Worm (Caenorhabditis elegans): ENCODE data around the gene T05C12.9.

The T05C12.9 gene

DNA sequence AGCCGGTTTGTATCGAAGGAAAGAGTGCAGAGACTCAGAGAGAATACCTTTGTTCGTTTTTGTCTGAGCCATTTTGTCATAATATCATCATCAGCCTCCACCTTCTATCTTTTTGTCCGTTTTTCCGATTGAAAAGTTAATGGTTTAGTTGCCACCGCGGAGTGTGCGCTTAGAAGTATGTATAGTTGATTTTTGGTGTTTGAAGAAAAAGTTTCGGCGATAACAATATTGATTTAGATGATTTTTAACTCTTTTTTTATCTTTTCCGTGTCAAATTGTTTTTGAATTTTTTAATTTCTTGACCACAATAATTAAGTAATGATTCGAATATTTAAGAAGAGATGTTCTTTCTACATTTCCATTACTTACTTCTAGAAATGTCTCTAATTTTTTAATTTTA lies 12.6 kb upstream of the T05C12.9 start:
- TF ChIP-seq F49E8.2 (tag; optimal IDR thresholded peaks at IDR 0.05; ENCODE audit: insufficient read depth) (no peak), nhr-80 (tag; optimal IDR thresholded peaks at IDR 0.05) (peak; percentile 48), hmg-1.2 (GFP tag; IDR thresholded peaks at IDR 0.05) (no peak), K11D2.4 (GFP tag; IDR thresholded peaks at IDR 0.05) (no peak)

DNA sequence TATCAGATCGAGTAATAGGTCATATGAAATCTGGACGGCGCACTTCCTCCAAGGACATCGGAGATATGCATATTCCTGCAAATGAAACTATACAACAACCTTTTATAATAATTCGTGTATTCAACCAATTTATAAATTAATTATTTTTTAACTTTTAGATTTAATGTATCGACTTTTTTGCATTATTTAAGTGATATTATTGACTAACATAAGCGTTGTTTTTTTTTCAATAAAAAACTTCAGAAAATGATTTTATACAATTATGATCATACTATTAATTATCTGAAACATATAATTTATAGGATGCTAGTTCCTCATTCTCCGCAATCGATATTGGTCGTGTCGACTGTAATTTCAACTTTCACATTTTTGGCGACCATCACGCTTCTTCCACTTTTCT lies 11.0 kb upstream of the T05C12.9 start, which contains the start of gene col-76:
TSS of gene col-76 (plus strand) at position 301 of the 400 bp plus-strand sequence.
- TF ChIP-seq hlh-26 (GFP tag; conservative IDR thresholded peaks at IDR 0.05), result no peak
- TF ChIP-seq let-607 (tag; optimal IDR thresholded peaks at IDR 0.05), result no peak
- TF ChIP-seq let-526 (GFP tag; IDR thresholded peaks at IDR 0.05), result no peak
- TF ChIP-seq lin-54 (GFP tag; optimal IDR thresholded peaks at IDR 0.05), result no peak
- TF ChIP-seq gei-17 (GFP tag; optimal IDR thresholded peaks at IDR 0.05), result no peak
- TF ChIP-seq lir-1 (GFP tag; conservative IDR thresholded peaks at IDR 0.05), result no peak

DNA sequence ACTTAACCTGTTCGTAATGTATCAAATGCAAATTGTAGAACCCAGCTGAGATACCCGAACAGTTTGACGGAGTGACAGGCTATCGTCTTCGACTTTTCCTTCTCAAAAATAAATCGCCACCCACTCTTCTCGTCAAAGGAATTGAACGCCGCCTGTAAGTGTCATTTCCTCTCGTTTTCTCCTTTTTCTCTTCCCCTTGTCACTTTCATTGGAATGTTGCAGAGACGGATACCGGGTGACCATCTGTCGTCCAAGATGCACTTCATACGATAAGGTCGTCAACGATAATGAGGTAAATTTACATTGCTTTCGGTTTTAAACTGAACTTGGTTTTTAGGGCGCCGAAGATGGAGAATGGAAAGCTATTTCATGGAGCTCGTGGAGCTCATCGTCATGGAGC lies 6.8 kb upstream of the T05C12.9 start:
- TF ChIP-seq ceh-27 (GFP tag; optimal IDR thresholded peaks at IDR 0.05), result no peak
- no peak for TF ChIP-seq lin-26 (GFP tag; IDR thresholded peaks at IDR 0.05)
- TF ChIP-seq mes-4 (tag; optimal IDR thresholded peaks at IDR 0.05), result no peak
- TF ChIP-seq repo-1 (tag; optimal IDR thresholded peaks at IDR 0.05), result no peak
- TF ChIP-seq mcd-1 (GFP tag; IDR thresholded peaks at IDR 0.05), result no peak

DNA sequence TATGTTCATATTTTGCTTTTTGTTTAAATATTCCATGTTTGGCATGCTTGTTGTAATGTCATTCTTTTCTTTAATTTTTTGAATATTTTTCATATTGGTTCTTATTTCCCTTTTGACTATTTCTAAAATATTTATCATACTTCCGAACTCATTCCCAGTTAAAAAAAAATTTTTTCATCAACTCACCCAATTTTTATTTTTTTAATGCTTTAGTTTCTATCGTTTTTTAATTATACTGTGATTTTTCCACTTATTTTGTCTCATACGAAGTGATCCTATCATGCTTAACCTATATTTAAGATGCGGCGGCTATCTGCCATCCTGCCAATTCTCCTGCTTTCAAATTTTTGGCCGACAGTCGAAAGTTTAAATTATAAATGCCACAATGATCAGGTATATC lies 5.5 kb upstream of the T05C12.9 start, which contains the start of gene qua-1:
TSS of gene qua-1 (plus strand) at position 301 of the 400 bp plus-strand sequence.
- TF ChIP-seq Y53G8AR.9 (GFP tag; conservative IDR thresholded peaks at IDR 0.05), result no peak
- TF ChIP-seq hmg-1.2 (GFP tag; IDR thresholded peaks at IDR 0.05), result no peak
- no peak for TF ChIP-seq Y53F4B.3 (GFP tag; IDR thresholded peaks at IDR 0.05)
- TF ChIP-seq ztf-22 (GFP tag; optimal IDR thresholded peaks at IDR 0.05), result no peak
- TF ChIP-seq lin-40 (tag; optimal IDR thresholded peaks at IDR 0.05), result no peak
- TF ChIP-seq F52B5.7 (tag; optimal IDR thresholded peaks at IDR 0.05), result no peak
- TF ChIP-seq snpc-1.3 (tag; optimal IDR thresholded peaks at IDR 0.05; ENCODE audit: insufficient read depth), result no peak
- TF ChIP-seq ccch-3 (GFP tag; optimal IDR thresholded peaks at IDR 0.05), result no peak
- no peak for TF ChIP-seq die-1 (tag; optimal IDR thresholded peaks at IDR 0.05)
- no peak for TF ChIP-seq lsy-27 (tag; optimal IDR thresholded peaks at IDR 0.05; ENCODE audit: borderline replicate concordance, insufficient read depth)
- no peak for TF ChIP-seq lin-54 (GFP tag; optimal IDR thresholded peaks at IDR 0.05)
- TF ChIP-seq ZK185.1 (tag; optimal IDR thresholded peaks at IDR 0.05; ENCODE audit: poor library complexity, severe bottlenecking), result no peak
- TF ChIP-seq ceh-40 (GFP tag; IDR thresholded peaks at IDR 0.05), result no peak
- TF ChIP-seq madf-8 (GFP tag; conservative IDR thresholded peaks at IDR 0.05), result no peak
- no peak for TF ChIP-seq F49E8.2 (tag; optimal IDR thresholded peaks at IDR 0.05; ENCODE audit: insufficient read depth)
- no peak for TF ChIP-seq rcor-1 (GFP tag; IDR thresholded peaks at IDR 0.05)
- TF ChIP-seq F55B11.4 (tag; optimal IDR thresholded peaks at IDR 0.05; ENCODE audit: borderline replicate concordance, insufficient read depth), result no peak

DNA sequence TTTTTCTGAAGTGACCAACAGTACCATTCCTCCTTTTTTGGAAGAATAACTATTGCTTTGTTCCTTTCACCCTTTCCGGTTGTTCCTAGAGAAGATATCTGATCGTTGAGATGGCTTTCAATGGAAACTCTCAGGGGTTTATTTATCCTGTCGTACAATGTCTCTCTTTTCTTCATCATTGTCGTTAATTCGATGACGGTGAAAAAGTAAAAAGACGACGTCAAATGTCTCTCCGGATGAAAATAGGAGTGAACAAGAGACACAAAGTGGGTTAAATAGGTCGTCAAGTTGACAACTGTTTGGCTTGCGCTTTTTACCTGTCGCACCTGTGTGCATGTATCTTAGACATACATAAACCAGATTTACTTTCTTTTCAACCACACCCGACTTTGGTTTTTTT lies 896 bp upstream of the T05C12.9 start:
- TF ChIP-seq nhr-120 (GFP tag; IDR thresholded peaks at IDR 0.05) (no peak), ets-4 (GFP tag; optimal IDR thresholded peaks at IDR 0.05) (no peak), akir-1 (GFP tag; optimal IDR thresholded peaks at IDR 0.05) (no peak), lsl-1 (GFP tag; optimal IDR thresholded peaks at IDR 0.05) (no peak), zim-3 (tag; optimal IDR thresholded peaks at IDR 0.05) (no peak), sptf-2 (GFP tag; optimal IDR thresholded peaks at IDR 0.05) (no peak), ztf-18 (tag; optimal IDR thresholded peaks at IDR 0.05) (no peak), xnd-1 (tag; optimal IDR thresholded peaks at IDR 0.05) (no peak), bed-2 (GFP tag; IDR thresholded peaks at IDR 0.05) (no peak), Y53F4B.3 (GFP tag; IDR thresholded peaks at IDR 0.05) (no peak), ztf-22 (GFP tag; optimal IDR thresholded peaks at IDR 0.05) (no peak), lin-35 (GFP tag; optimal IDR thresholded peaks at IDR 0.05) (no peak), aptf-2 (GFP tag; conservative IDR thresholded peaks at IDR 0.05) (no peak), madf-10 (tag; optimal IDR thresholded peaks at IDR 0.05) (no peak), athp-1 (tag; optimal IDR thresholded peaks at IDR 0.05) (no peak), madf-6 (GFP tag; IDR thresholded peaks at IDR 0.05) (no peak)

Data from whole organism, young adult.